Worm (Caenorhabditis elegans) whole organism, L2 larva: ENCODE results near the gene str-44.

Source experiments
- ama-1 ChIP-seq: fragments of 150-350 bp; optimal IDR thresholded peaks from 2 replicates; lab custom pipeline; 2018; ENCODE audit warnings: inconsistent platforms
- fos-1 ChIP-seq: fragments of 150-350 bp; optimal IDR thresholded peaks from 2 replicates; lab custom pipeline; 2014; ENCODE audit warnings: missing biosample characterization, missing genetic modification characterization
- nhr-11 ChIP-seq: fragments of 150-350 bp; optimal IDR thresholded peaks from 2 replicates; lab custom pipeline; 2014; ENCODE audit warnings: missing biosample characterization, missing genetic modification characterization
- nhr-12 ChIP-seq: fragments of 150-350 bp; optimal IDR thresholded peaks from 2 replicates; lab custom pipeline; 2014; ENCODE audit warnings: missing biosample characterization, missing genetic modification characterization
- unc-62 ChIP-seq: fragments of 150-350 bp; optimal IDR thresholded peaks from 2 replicates; lab custom pipeline; 2014; ENCODE audit warnings: missing biosample characterization, missing genetic modification reagents, missing genetic modification characterization
- zag-1 ChIP-seq: fragments of 150-350 bp; optimal IDR thresholded peaks from 2 replicates; lab custom pipeline; 2014; ENCODE audit warnings: missing biosample characterization, missing genetic modification characterization
- ztf-11 ChIP-seq: sonication (generic microtip); optimal IDR thresholded peaks from 2 replicates; lab custom pipeline; 2017; ENCODE audit warnings: missing biosample characterization, missing genetic modification characterization
- ztf-4 ChIP-seq: fragments of 150-350 bp; optimal IDR thresholded peaks from 2 replicates; lab custom pipeline; 2014; ENCODE audit warnings: missing biosample characterization, missing genetic modification characterization

- TF ChIP-seq fos-1 (tag; lab: Kevin White, UChicago) (no peak), nhr-11 (tag; lab: Kevin White, UChicago) (no peak), ama-1 (lab: Kevin White, UChicago) (no peak), unc-62 (no peak), ztf-11 (no peak), nhr-12 (no peak), ztf-4 (tag; lab: Kevin White, UChicago) (no peak), zag-1 (tag; lab: Kevin White, UChicago) (no peak)
Measured at ce11 chrIV:7167983-7168760, 8.8 kb upstream of the str-44 start, which contains the start of gene skr-16.
